Worm (Caenorhabditis elegans) whole organism, early embryonic: ENCODE data around the gene mdt-28.

Source experiments
- aly-1 ChIP-seq: sonication (generic microtip); optimal IDR thresholded peaks from 2 replicates; lab custom pipeline; 2016; ENCODE audit warnings: missing genetic modification characterization, missing compliant biosample characterization
- ama-1 ChIP-seq: fragments of 150-350 bp; optimal IDR thresholded peaks from 2 replicates; lab custom pipeline; 2014
- ceh-13 ChIP-seq: fragments of 200-800 bp; sonication (Bioruptor generic); optimal IDR thresholded peaks from 2 replicates; lab custom pipeline; 2018; ENCODE audit warnings: mild to moderate bottlenecking, missing genetic modification characterization, missing compliant biosample characterization
- flt-1 ChIP-seq: fragments of 200-800 bp; sonication (Bioruptor generic); IDR thresholded peaks from 2 replicates; pipeline ENCODE4 v1.3.6; 2022; ENCODE audit warnings: missing genetic modification characterization, missing compliant biosample characterization
- hmbx-1 ChIP-seq: sonication (generic microtip); optimal IDR thresholded peaks from 2 replicates; lab custom pipeline; 2016; ENCODE audit warnings: mild to moderate bottlenecking, missing genetic modification characterization, missing compliant biosample characterization
- hmg-4 ChIP-seq: fragments of 200-800 bp; sonication (Bioruptor generic); optimal IDR thresholded peaks from 2 replicates; lab custom pipeline; 2018; ENCODE audit warnings: mild to moderate bottlenecking, missing genetic modification characterization, missing compliant biosample characterization
- hnd-1 ChIP-seq: sonication (generic microtip); optimal IDR thresholded peaks from 2 replicates; lab custom pipeline; 2016; ENCODE audit warnings: missing genetic modification characterization, missing compliant biosample characterization
- pes-1 ChIP-seq: fragments of 200-800 bp; sonication (Bioruptor generic); IDR thresholded peaks from 2 replicates; pipeline ENCODE4 v1.3.6; 2022; ENCODE audit warnings: missing genetic modification reagents, missing genetic modification characterization, missing compliant biosample characterization
- scrt-1 ChIP-seq: fragments of 200-800 bp; sonication (Bioruptor generic); IDR thresholded peaks from 2 replicates; pipeline ENCODE4 v1.3.6; 2022; ENCODE audit warnings: missing genetic modification characterization, missing compliant biosample characterization
- sea-1 ChIP-seq: fragments of 200-800 bp; sonication (Bioruptor generic); conservative IDR thresholded peaks from 2 replicates; pipeline ENCODE4 v1.3.6; 2022; ENCODE audit warnings: missing genetic modification characterization, missing compliant biosample characterization
- tbx-11 ChIP-seq: fragments of 200-800 bp; sonication (Bioruptor generic); IDR thresholded peaks from 2 replicates; pipeline ENCODE4 v1.3.6; 2022; ENCODE audit warnings: missing genetic modification characterization, missing compliant biosample characterization
- tbx-37 ChIP-seq: fragments of 200-800 bp; sonication (Bioruptor generic); conservative IDR thresholded peaks from 2 replicates; pipeline ENCODE4 v1.3.6; 2022; ENCODE audit warnings: missing genetic modification reagents, missing genetic modification characterization, missing compliant biosample characterization
- tra-4 ChIP-seq: sonication (generic microtip); optimal IDR thresholded peaks from 2 replicates; lab custom pipeline; 2017; ENCODE audit warnings: missing genetic modification characterization, missing compliant biosample characterization

DNA sequence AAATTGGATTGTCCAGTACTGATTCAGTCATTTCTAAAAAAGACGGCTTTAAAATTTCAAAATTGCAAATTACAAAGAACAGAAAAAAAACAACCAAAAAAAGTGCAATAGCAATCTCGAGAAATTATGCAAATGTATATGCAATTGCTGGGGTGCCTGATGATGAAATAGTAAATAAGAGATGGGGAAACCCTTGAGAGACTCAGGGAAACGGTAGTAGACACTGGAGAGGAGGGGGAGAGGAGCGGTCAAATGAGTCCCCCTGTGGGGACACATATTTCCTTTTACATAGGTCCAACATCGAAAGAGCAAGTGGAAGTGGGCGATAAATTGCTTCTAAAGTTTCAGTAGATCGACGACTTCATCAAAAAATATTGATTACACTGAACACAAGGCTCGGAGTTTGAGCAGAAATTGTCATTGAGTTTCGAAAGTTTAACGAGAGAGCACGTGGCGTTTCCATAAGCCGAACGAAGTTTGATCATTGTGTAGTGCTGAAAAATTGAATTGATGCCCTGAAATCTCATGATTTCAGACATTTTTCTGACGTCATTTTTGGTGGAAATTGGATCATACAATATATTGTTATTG is 35.2 kb upstream of the mdt-28 start, which contains the start of the genes fbxa-153 and str-12:
- TF ChIP-seq ama-1: no peak
- TF ChIP-seq hmg-4 (GFP tag; lab: Kevin White, UChicago): peak; percentile 16
- no peak for TF ChIP-seq tra-4 (tag; lab: Kevin White, UChicago)
- no peak for TF ChIP-seq ceh-13 (GFP tag; lab: Kevin White, UChicago)
- 0 out of 2 replicates have a peak, but pooled peaks have one; percentile 19 for TF ChIP-seq sea-1 (GFP tag; lab: Robert Waterston, UW)
- no peak for TF ChIP-seq scrt-1
- no peak for TF ChIP-seq hmbx-1 (tag; lab: Kevin White, UChicago)
- TF ChIP-seq hnd-1 (tag; lab: Kevin White, UChicago): no peak
- no peak for TF ChIP-seq pes-1 (GFP tag; lab: Robert Waterston, UW)
- TF ChIP-seq flt-1 (GFP tag; lab: Robert Waterston, UW): no peak
- no peak for TF ChIP-seq tbx-11
- no peak for TF ChIP-seq aly-1 (tag; lab: Kevin White, UChicago)
- TF ChIP-seq tbx-37 (GFP tag; lab: Robert Waterston, UW): no peak
